Fruit fly (Drosophila melanogaster) whole organism, prepupa: ENCODE measurements around the gene CG42747.

Experiments used
- CG10631 ChIP-seq: fragments of 200-800 bp; sonication (Bioruptor generic); optimal IDR thresholded peaks from 2 replicates; lab custom pipeline; 2016; ENCODE audit warnings: missing biosample characterization, missing genetic modification characterization
- CG32006 ChIP-seq: fragments of 200-800 bp; sonication (Bioruptor generic); optimal IDR thresholded peaks from 3 replicates; lab custom pipeline; 2017; ENCODE audit warnings: missing biosample characterization, mild to moderate bottlenecking, missing genetic modification characterization
- CG34406 ChIP-seq: fragments of 200-800 bp; sonication (Bioruptor generic); optimal IDR thresholded peaks from 3 replicates; lab custom pipeline; 2016; ENCODE audit warnings: missing biosample characterization, missing genetic modification characterization
- Lpt ChIP-seq: fragments of 200-800 bp; sonication (Bioruptor generic); optimal IDR thresholded peaks from 3 replicates; lab custom pipeline; 2016; ENCODE audit warnings: missing biosample characterization, missing genetic modification characterization
- Sox14 ChIP-seq: fragments of 200-800 bp; sonication (Bioruptor generic); optimal IDR thresholded peaks from 3 replicates; lab custom pipeline; 2016; ENCODE audit warnings: missing biosample characterization, missing genetic modification characterization
- fd59A ChIP-seq: fragments of 200-800 bp; sonication (Bioruptor generic); optimal IDR thresholded peaks from 2 replicates; lab custom pipeline; 2017; ENCODE audit warnings: missing biosample characterization, mild to moderate bottlenecking, missing genetic modification characterization, missing genetic modification reagents
- fd85E ChIP-seq: fragments of 200-800 bp; sonication (Bioruptor generic); optimal IDR thresholded peaks from 3 replicates; lab custom pipeline; 2016; ENCODE audit warnings: missing biosample characterization, missing genetic modification characterization

CG42747 gene

DNA sequence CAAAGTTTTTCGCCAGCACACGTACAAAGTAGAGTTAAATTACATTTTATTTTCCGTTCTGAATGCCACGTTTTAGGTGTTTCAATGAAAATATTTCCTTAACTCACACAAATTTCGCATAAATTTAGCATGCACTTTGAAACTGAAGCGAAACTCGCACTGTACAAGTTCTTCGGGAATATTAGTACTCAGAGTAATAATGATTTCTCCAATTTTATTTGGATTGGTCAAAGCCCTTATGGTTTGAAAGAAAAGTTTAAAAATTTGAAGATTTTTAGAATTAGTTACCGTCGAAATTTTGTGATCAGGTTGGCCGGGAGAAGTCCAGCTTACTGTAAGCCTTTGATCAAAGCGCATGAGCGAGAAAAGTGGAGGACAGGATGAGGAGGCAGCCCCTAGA, 130.0 kb downstream of the CG42747 start, which contains the start of gene betaTub65B:
betaTub65B (plus strand) TSS at position 301 of the 400 bp plus-strand sequence.
- no peak for TF ChIP-seq CG34406 (GFP tag; lab: Kevin White, UChicago)
- no peak for TF ChIP-seq CG32006 (GFP tag; lab: Kevin White, UChicago)
- no peak for TF ChIP-seq fd85E
- no peak for TF ChIP-seq fd59A (GFP tag; lab: Kevin White, UChicago)
- no peak for TF ChIP-seq Lpt (GFP tag; lab: Kevin White, UChicago)
- no peak for TF ChIP-seq CG10631 (GFP tag; lab: Kevin White, UChicago)
- TF ChIP-seq Sox14 = no peak
